Worm (Caenorhabditis elegans) whole organism, dauer: ENCODE data around the gene srt-29.

Experiments
- unc-62 ChIP-seq: sonication (generic microtip); optimal IDR thresholded peaks from 2 replicates; lab custom pipeline; 2017; ENCODE audit warnings: missing biosample characterization, missing genetic modification reagents, missing genetic modification characterization

The srt-29 gene

ce11 chrV:2730784-2731480 is 12.0 kb upstream of the srt-29 start, which contains the start of gene dod-3:
Gene dod-3, minus strand, starts transcription at chrV:2731098.
- no peak for TF ChIP-seq unc-62 (GFP tag; lab: Kevin White, UChicago)

DNA sequence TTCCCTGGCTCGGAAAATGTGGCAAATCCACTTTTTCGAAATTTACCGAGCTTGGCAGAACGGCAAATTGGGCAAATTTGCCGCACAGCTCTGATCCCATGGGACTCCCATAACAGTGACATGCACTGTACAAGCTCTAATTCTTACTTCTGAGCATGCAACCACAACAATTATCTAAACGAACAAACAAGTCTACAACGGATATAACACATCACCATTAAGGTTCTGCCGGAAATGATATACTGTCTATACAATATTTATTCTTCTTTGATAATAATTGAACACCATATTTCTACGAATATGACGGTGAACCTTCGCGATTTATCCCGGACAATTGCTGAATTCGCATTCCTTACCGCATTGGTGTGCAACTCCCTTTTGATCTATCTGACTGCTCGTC is 9.3 kb upstream of the srt-29 start, which contains the start of gene str-33:
Gene str-33, plus strand, starts transcription at position 301 of the 400 bp plus-strand sequence.
- no peak for TF ChIP-seq unc-62 (GFP tag; lab: Kevin White, UChicago)

- TF ChIP-seq unc-62 (GFP tag; lab: Kevin White, UChicago): no peak
These were observed 8.2 kb upstream of the srt-29 start, which contains the start of gene str-13 for ce11 chrV:2727101-2727500. Gene str-13, minus strand, starts transcription at chrV:2727201.

DNA sequence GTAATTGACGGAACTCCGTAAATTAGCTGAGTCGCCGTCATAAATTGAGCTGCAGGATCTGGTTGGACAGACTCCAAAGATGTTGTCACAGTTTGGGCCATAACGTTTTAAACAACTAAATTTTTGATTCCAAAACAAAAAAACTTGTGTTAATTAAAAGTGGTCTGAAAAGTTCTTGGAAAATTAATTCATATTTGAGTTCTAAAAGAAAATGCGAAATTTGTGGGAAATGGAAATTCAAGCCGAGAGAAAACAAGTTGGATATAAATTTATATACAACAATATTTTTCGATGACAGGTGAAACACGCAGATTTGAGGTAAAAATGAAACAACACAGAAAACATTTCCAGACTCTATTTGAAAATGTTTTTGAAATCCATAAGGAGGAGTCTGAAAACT is 6.3 kb upstream of the srt-29 start, which contains the start of gene srg-59:
Gene srg-59, minus strand, starts transcription at position 101 of the 400 bp plus-strand sequence.
- no peak for TF ChIP-seq unc-62 (GFP tag; lab: Kevin White, UChicago)

DNA sequence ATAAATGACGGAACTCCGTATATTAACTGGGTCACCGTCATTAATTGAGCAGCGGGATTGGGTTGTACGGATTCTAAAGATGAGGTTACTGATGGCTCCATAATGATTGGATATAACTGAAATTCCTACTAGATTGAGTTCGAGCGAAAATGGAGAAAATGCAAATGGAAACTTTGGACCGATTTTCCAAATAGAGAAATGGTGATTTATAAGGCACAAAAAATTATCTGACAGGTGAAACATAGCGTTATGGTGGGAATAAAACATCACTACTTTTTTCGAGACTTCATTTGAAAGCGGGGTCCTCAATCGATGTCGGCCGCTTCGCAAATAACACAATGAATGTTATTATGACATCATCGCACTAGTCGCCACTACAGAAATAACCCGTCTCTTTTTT is 3.6 kb upstream of the srt-29 start, which contains the start of gene srg-60:
Gene srg-60, minus strand, starts transcription at position 101 of the 400 bp plus-strand sequence.
- TF ChIP-seq unc-62 (GFP tag; lab: Kevin White, UChicago): no peak

DNA sequence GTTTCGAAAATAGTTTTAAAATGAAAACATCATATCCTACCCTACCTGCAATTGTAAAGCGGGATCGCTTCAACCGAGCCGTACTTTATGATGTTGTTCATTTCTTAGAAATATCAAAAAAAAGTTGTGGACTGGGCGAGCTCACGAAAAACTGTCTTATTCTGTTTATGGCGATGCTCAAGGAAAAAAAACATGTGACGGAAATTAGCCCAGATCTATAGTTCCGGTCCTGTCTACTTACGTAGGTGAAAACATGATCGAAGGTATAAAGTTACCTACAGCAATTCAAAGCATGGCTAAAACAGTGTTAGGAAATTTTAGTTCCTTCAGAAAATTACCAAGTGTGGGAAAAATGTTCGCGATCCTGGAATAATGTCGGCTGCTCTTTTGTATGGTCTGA is 1.8 kb upstream of the srt-29 start, which contains the start of gene srt-27:
Gene srt-27, minus strand, starts transcription at position 101 of the 400 bp plus-strand sequence.
- TF ChIP-seq unc-62 (GFP tag; lab: Kevin White, UChicago): no peak

- TF ChIP-seq unc-62 (GFP tag; lab: Kevin White, UChicago): no peak
These were observed 2.0 kb downstream of the srt-29 start for ce11 chrV:2716933-2717332.

DNA sequence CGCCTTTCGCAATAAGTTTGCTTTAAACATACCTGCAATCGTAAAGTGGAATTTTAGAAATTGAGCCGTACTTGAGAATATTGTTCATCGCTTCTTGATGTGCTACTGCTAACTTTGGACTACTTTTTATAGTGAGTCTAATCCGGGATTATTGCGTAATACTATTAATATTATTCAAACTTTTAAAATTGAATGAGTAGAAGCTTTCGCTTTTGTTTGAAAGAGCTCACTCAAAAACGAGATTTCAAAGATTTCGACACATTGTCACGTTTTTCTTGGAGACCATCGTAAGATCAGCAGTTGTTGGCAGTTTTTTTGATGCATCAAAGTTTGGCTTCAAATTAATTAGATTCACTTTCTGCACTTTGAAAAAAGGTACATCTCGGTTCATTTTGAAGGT is 5.4 kb downstream of the srt-29 start, which contains the start of gene srt-28:
Gene srt-28, minus strand, starts transcription at position 101 of the 400 bp plus-strand sequence.
- no peak for TF ChIP-seq unc-62 (GFP tag; lab: Kevin White, UChicago)

ce11 chrV:2711429-2711828 is 7.5 kb downstream of the srt-29 start, which contains the start of gene C24B9.3:
Gene C24B9.3, minus strand, starts transcription at chrV:2711599.
- TF ChIP-seq unc-62 (GFP tag; lab: Kevin White, UChicago): no peak

- TF ChIP-seq unc-62 (GFP tag; lab: Kevin White, UChicago): no peak
These were observed 8.7 kb downstream of the srt-29 start for ce11 chrV:2710192-2710591.

ce11 chrV:2706379-2706778 is 12.6 kb downstream of the srt-29 start:
- TF ChIP-seq unc-62 (GFP tag; lab: Kevin White, UChicago): no peak

ce11 chrV:2703299-2703698 is 15.6 kb downstream of the srt-29 start:
- no peak for TF ChIP-seq unc-62 (GFP tag; lab: Kevin White, UChicago)

- no peak for TF ChIP-seq unc-62 (GFP tag; lab: Kevin White, UChicago)
These were observed 16.1 kb downstream of the srt-29 start for ce11 chrV:2702883-2703282.

ce11 chrV:2698826-2699225 is 20.1 kb downstream of the srt-29 start, which contains the start of gene nuo-5:
Gene nuo-5, plus strand, starts transcription at chrV:2698972.
- TF ChIP-seq unc-62 (GFP tag; lab: Kevin White, UChicago): no peak

DNA sequence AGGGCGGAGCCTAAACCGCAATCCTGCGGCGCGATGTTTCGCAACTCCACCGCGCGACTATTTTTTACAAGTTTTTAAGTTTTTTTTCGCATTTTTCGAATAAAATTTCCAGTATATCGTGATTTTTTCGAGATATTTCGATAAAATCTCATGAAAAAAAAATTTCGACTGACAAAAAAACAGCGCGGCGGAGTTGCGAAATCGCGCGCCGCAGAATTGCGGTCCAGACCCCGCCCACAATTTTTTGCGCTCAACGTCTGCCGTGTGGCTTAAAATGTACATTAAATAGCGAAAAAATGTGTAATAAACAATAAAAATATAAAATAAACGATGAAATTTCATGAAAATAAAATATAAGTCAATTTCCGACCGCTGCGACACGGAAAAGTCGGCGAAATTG is 21.2 kb downstream of the srt-29 start:
- TF ChIP-seq unc-62 (GFP tag; lab: Kevin White, UChicago): no peak

DNA sequence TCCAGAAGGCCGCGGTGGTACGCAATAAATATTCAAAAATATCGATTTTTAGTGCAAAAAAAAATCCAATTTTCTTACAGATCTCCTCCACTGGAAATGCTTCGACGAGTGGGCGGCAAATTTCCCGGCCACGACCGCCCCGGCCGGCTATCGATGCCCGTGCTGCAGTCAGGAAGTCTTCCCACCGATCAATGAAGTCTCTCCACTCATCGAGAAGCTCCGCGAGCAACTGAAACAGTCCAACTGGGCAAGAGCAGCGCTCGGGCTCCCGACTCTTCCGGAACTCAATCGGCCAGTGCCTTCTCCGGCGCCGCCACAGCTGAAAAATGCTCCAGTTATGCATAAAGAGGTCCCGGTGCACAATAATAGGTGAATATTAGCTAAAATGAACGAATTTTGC is 23.0 kb downstream of the srt-29 start, which contains the start of gene Y45G12B.3:
Gene Y45G12B.3, minus strand, starts transcription at position 320 of the 400 bp plus-strand sequence.
- TF ChIP-seq unc-62 (GFP tag; lab: Kevin White, UChicago): no peak

ce11 chrV:2694389-2694788 is 24.5 kb downstream of the srt-29 start, which contains the start of gene Y45G12B.2:
Gene Y45G12B.2, plus strand, starts transcription at chrV:2694771.
- no peak for TF ChIP-seq unc-62 (GFP tag; lab: Kevin White, UChicago)
